Worm (Caenorhabditis elegans): Measurements from ENCODE around the gene F44F4.3.

Gene F44F4.3

DNA sequence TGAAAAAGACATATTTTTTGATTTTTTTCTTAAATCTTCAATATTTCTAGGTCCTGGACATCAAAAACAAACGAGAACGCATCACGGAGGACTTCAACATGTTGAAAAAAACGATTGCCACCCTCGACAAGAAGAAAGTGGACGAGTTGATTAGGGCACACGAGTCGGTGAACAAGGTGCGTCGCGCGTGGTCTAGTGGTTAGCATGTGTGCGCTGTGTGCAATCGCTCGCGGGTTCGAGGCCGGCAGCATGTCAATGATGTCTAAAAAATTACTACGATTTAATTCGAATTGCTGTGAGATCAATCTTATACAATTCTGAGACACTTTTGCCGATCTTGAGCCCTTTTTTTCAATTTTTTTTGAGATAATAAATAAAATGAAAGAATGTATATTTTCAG lies 45.7 kb downstream of the F44F4.3 start (continued):
- peak; percentile 84 for TF ChIP-seq nhr-102 (tag; optimal IDR thresholded peaks at IDR 0.05)
- TF ChIP-seq zfp-3 (GFP tag; conservative IDR thresholded peaks at IDR 0.05): peak; percentile 78; the same call in 1 of the 2 replicates
- peak; percentile 68 for TF ChIP-seq lin-13 (GFP tag; optimal IDR thresholded peaks at IDR 0.05)
- TF ChIP-seq lsy-2 (tag; optimal IDR thresholded peaks at IDR 0.05): peak; percentile 35 to 85
- no peak for TF ChIP-seq ceh-82 (tag; optimal IDR thresholded peaks at IDR 0.05)
- TF ChIP-seq ceh-20 (GFP tag; IDR thresholded peaks at IDR 0.05): peak; percentile 75
- no peak for TF ChIP-seq fos-1 (tag; optimal IDR thresholded peaks at IDR 0.05)
- TF ChIP-seq nhr-42 (GFP tag; IDR thresholded peaks at IDR 0.05): peak; percentile 76; the same call in 1 of the 2 replicates
- peak; percentile 59 for TF ChIP-seq lir-3 (tag; optimal IDR thresholded peaks at IDR 0.05)
- peak; percentile 92 for TF ChIP-seq D1046.2 (GFP tag; IDR thresholded peaks at IDR 0.05)
- no peak for TF ChIP-seq snpc-4 (tag; optimal IDR thresholded peaks at IDR 0.05)
- no peak for TF ChIP-seq zag-1 (tag; optimal IDR thresholded peaks at IDR 0.05)
- peak; percentile 94 for TF ChIP-seq hmg-1.1 (GFP tag; IDR thresholded peaks at IDR 0.05)
- peak; percentile 93 for TF ChIP-seq mep-1 (tag; optimal IDR thresholded peaks at IDR 0.05)
- peak; percentile 72 for TF ChIP-seq dmd-6 (GFP tag; IDR thresholded peaks at IDR 0.05)
- TF ChIP-seq egl-27 (tag; optimal IDR thresholded peaks at IDR 0.05): no peak
- TF ChIP-seq F37D6.2 (tag; optimal IDR thresholded peaks at IDR 0.05): peak; percentile 45
- TF ChIP-seq vab-7 (GFP tag; IDR thresholded peaks at IDR 0.05): peak; percentile 95
- peak; percentile 96 for TF ChIP-seq dmd-8 (GFP tag; IDR thresholded peaks at IDR 0.05)
- peak; percentile 64; the same call in 1 of the 2 replicates for TF ChIP-seq lin-29 (GFP tag; IDR thresholded peaks at IDR 0.05)
- peak; percentile 88 for TF ChIP-seq ctbp-1 (GFP tag; IDR thresholded peaks at IDR 0.05)
- peak; percentile 50 to 56 for TF ChIP-seq hif-1 (tag; optimal IDR thresholded peaks at IDR 0.05)
- peak; percentile 36; the same call in 1 of the 2 replicates for TF ChIP-seq mxl-2 (GFP tag; conservative IDR thresholded peaks at IDR 0.05)
- peak; percentile 71 for TF ChIP-seq spr-1 (tag; optimal IDR thresholded peaks at IDR 0.05)
- peak; percentile 91 for TF ChIP-seq mes-2 (tag; optimal IDR thresholded peaks at IDR 0.05; ENCODE audit: poor library complexity, severe bottlenecking)
- TF ChIP-seq daf-12 (tag; optimal IDR thresholded peaks at IDR 0.05): no peak
- peak; percentile 73 for TF ChIP-seq nhr-111 (GFP tag; optimal IDR thresholded peaks at IDR 0.05)
- no peak for TF ChIP-seq unc-39 (tag; optimal IDR thresholded peaks at IDR 0.05)
- peak; percentile 9 for TF ChIP-seq ztf-11 (tag; optimal IDR thresholded peaks at IDR 0.05)
- TF ChIP-seq lin-15B (tag; optimal IDR thresholded peaks at IDR 0.05): no peak
- TF ChIP-seq jun-1 (tag; optimal IDR thresholded peaks at IDR 0.05): no peak
- TF ChIP-seq F49E8.2 (tag; optimal IDR thresholded peaks at IDR 0.05; ENCODE audit: borderline replicate concordance): peak; percentile 79
- 0 out of 2 replicates have a peak, but pooled peaks have one; percentile 50 for TF ChIP-seq zip-11 (GFP tag; IDR thresholded peaks at IDR 0.05)
- TF ChIP-seq pqm-1 (tag; optimal IDR thresholded peaks at IDR 0.05): peak; percentile 6
- peak; percentile 96 for TF ChIP-seq F26F4.8 (GFP tag; conservative IDR thresholded peaks at IDR 0.05)
- TF ChIP-seq ztf-7 (tag; optimal IDR thresholded peaks at IDR 0.05): peak; percentile 69
- peak; percentile 72 for TF ChIP-seq hlh-11 (tag; optimal IDR thresholded peaks at IDR 0.05)
- TF ChIP-seq zip-2 (tag; optimal IDR thresholded peaks at IDR 0.05): peak; percentile 42
- peak; percentile 64 to 83 for TF ChIP-seq daf-16 (GFP tag; optimal IDR thresholded peaks at IDR 0.05)
- TF ChIP-seq daf-16 (tag; optimal IDR thresholded peaks at IDR 0.05): peak; percentile 68
- TF ChIP-seq zfp-2 (tag; optimal IDR thresholded peaks at IDR 0.05): peak; percentile 37
- TF ChIP-seq mxl-3 (GFP tag; optimal IDR thresholded peaks at IDR 0.05): peak; percentile 61
- TF ChIP-seq arid-1 (GFP tag; conservative IDR thresholded peaks at IDR 0.05): peak; percentile 95
- TF ChIP-seq attf-4 (tag; optimal IDR thresholded peaks at IDR 0.05): no peak
- peak; percentile 78 for TF ChIP-seq dve-1 (tag; optimal IDR thresholded peaks at IDR 0.05; ENCODE audit: insufficient read depth)
- TF ChIP-seq daf-19 (GFP tag; conservative IDR thresholded peaks at IDR 0.05): no peak
- peak; percentile 41 for TF ChIP-seq fkh-10 (GFP tag; optimal IDR thresholded peaks at IDR 0.05)
- peak; percentile 60 for TF ChIP-seq gei-8 (GFP tag; optimal IDR thresholded peaks at IDR 0.05)
- peak; percentile 78 for TF ChIP-seq snpc-1.2 (GFP tag; IDR thresholded peaks at IDR 0.05)
- TF ChIP-seq T20F7.1 (GFP tag; optimal IDR thresholded peaks at IDR 0.05): peak; percentile 74
- peak; percentile 82; the same call in 1 of the 2 replicates for TF ChIP-seq ZK337.2 (GFP tag; IDR thresholded peaks at IDR 0.05)
- TF ChIP-seq ceh-62 (tag; optimal IDR thresholded peaks at IDR 0.05): no peak
